Worm (Caenorhabditis elegans) whole organism, late embryonic: ENCODE measurements around the gene gspd-1.

Experiments
- C08G9.2 ChIP-seq: sonication (generic microtip); optimal IDR thresholded peaks from 2 replicates; lab custom pipeline; 2016; ENCODE audit warnings: mild to moderate bottlenecking, missing genetic modification characterization, moderate library complexity, missing compliant biosample characterization
- C38D4.7 ChIP-seq: fragments of 200-800 bp; sonication (Bioruptor generic); optimal IDR thresholded peaks from 2 replicates; lab custom pipeline; 2018; ENCODE audit warnings: mild to moderate bottlenecking, missing genetic modification characterization, moderate library complexity, missing compliant biosample characterization
- K02D7.2 ChIP-seq: sonication (generic microtip); optimal IDR thresholded peaks from 2 replicates; lab custom pipeline; 2017; ENCODE audit warnings: mild to moderate bottlenecking, missing genetic modification characterization, missing compliant biosample characterization
- K09A11.1 ChIP-seq: sonication (generic microtip); optimal IDR thresholded peaks from 2 replicates; lab custom pipeline; 2017; ENCODE audit warnings: antibody characterized with exemption, mild to moderate bottlenecking, missing genetic modification characterization, missing compliant biosample characterization; ENCODE audit not compliant: insufficient read depth
- T23F11.4 ChIP-seq: fragments of 200-800 bp; sonication (Bioruptor generic); optimal IDR thresholded peaks from 2 replicates; lab custom pipeline; 2018; ENCODE audit warnings: mild to moderate bottlenecking, missing genetic modification characterization, missing compliant biosample characterization
- Y22D7AL.16 ChIP-seq: sonication (generic microtip); optimal IDR thresholded peaks from 2 replicates; lab custom pipeline; 2016; ENCODE audit warnings: missing genetic modification characterization, missing compliant biosample characterization
- ahr-1 ChIP-seq: sonication (generic microtip); optimal IDR thresholded peaks from 2 replicates; lab custom pipeline; 2016; ENCODE audit warnings: missing genetic modification characterization, missing compliant biosample characterization
- ceh-14 ChIP-seq: sonication (generic microtip); optimal IDR thresholded peaks from 2 replicates; lab custom pipeline; 2016; ENCODE audit warnings: missing genotype, missing genetic modification characterization, missing compliant biosample characterization
- ceh-18 ChIP-seq: sonication (generic microtip); optimal IDR thresholded peaks from 2 replicates; lab custom pipeline; 2016; ENCODE audit warnings: missing genetic modification characterization, missing compliant biosample characterization
- ceh-24 ChIP-seq: sonication (generic microtip); optimal IDR thresholded peaks from 2 replicates; lab custom pipeline; 2016; ENCODE audit warnings: mild to moderate bottlenecking, missing genetic modification characterization, missing compliant biosample characterization
- ceh-30 ChIP-seq: fragments of 150-350 bp; optimal IDR thresholded peaks from 2 replicates; lab custom pipeline; 2014; ENCODE audit warnings: missing biosample characterization, missing genetic modification characterization
- ceh-34 ChIP-seq: sonication (generic microtip); optimal IDR thresholded peaks from 2 replicates; lab custom pipeline; 2016; ENCODE audit warnings: mild to moderate bottlenecking, missing genetic modification characterization, missing compliant biosample characterization
- ceh-45 ChIP-seq: fragments of 200-800 bp; sonication (Bioruptor generic); IDR thresholded peaks from 2 replicates; pipeline ENCODE4 v1.3.6; 2022; ENCODE audit warnings: missing genetic modification reagents, missing genetic modification characterization, missing compliant biosample characterization
- ceh-48 ChIP-seq: sonication (generic microtip); optimal IDR thresholded peaks from 2 replicates; lab custom pipeline; 2016; ENCODE audit warnings: missing genetic modification characterization, inconsistent platforms, missing compliant biosample characterization
- ceh-9 ChIP-seq: sonication (generic microtip); optimal IDR thresholded peaks from 2 replicates; lab custom pipeline; 2016; ENCODE audit warnings: mild to moderate bottlenecking, missing genetic modification characterization, inconsistent platforms, missing compliant biosample characterization
- che-1 ChIP-seq: sonication (generic microtip); optimal IDR thresholded peaks from 2 replicates; lab custom pipeline; 2016; ENCODE audit warnings: mild to moderate bottlenecking, missing genetic modification characterization, missing compliant biosample characterization
- dmd-4 ChIP-seq: sonication (generic microtip); optimal IDR thresholded peaks from 2 replicates; lab custom pipeline; 2016; ENCODE audit warnings: borderline replicate concordance, missing genetic modification characterization, missing compliant biosample characterization
- dve-1 ChIP-seq: sonication (generic microtip); optimal IDR thresholded peaks from 2 replicates; lab custom pipeline; 2017; ENCODE audit warnings: antibody characterized with exemption, mild to moderate bottlenecking, missing genetic modification characterization, missing compliant biosample characterization
- elt-4 ChIP-seq: sonication (generic microtip); optimal IDR thresholded peaks from 2 replicates; lab custom pipeline; 2016; ENCODE audit warnings: missing genetic modification characterization, missing compliant biosample characterization
- ets-4 ChIP-seq: sonication (generic microtip); optimal IDR thresholded peaks from 2 replicates; lab custom pipeline; 2016; ENCODE audit warnings: missing genetic modification characterization, missing compliant biosample characterization
- eyg-1 ChIP-seq: sonication (generic microtip); optimal IDR thresholded peaks from 2 replicates; lab custom pipeline; 2016; ENCODE audit warnings: missing genotype, missing genetic modification characterization, missing compliant biosample characterization
- fax-1 ChIP-seq: sonication (generic microtip); optimal IDR thresholded peaks from 2 replicates; lab custom pipeline; 2016; ENCODE audit warnings: missing genotype, missing genetic modification characterization, missing compliant biosample characterization
- fkh-10 ChIP-seq: fragments of 150-350 bp; optimal IDR thresholded peaks from 2 replicates; lab custom pipeline; 2014; ENCODE audit warnings: missing biosample characterization, missing genetic modification reagents, missing genetic modification characterization
- fkh-6 ChIP-seq: sonication (generic microtip); optimal IDR thresholded peaks from 2 replicates; lab custom pipeline; 2016; ENCODE audit warnings: missing genetic modification characterization, missing compliant biosample characterization
- hlh-13 ChIP-seq: fragments of 200-800 bp; sonication (Bioruptor generic); optimal IDR thresholded peaks from 2 replicates; lab custom pipeline; 2018; ENCODE audit warnings: mild to moderate bottlenecking, missing genetic modification characterization, missing compliant biosample characterization
- hlh-30 ChIP-seq: sonication (generic microtip); optimal IDR thresholded peaks from 2 replicates; lab custom pipeline; 2017; ENCODE audit warnings: antibody characterized with exemption, missing genetic modification characterization, missing compliant biosample characterization; ENCODE audit not compliant: insufficient read depth
- hlh-6 ChIP-seq: sonication (generic microtip); optimal IDR thresholded peaks from 2 replicates; lab custom pipeline; 2016; ENCODE audit warnings: missing genotype, missing genetic modification characterization, missing compliant biosample characterization
- hlh-8 ChIP-seq: sonication (generic microtip); optimal IDR thresholded peaks from 2 replicates; lab custom pipeline; 2016; ENCODE audit warnings: missing genotype, missing genetic modification characterization, missing compliant biosample characterization
- lim-6 ChIP-seq: sonication (generic microtip); optimal IDR thresholded peaks from 2 replicates; lab custom pipeline; 2016; ENCODE audit warnings: missing genetic modification characterization, missing compliant biosample characterization
- lin-11 ChIP-seq: fragments of 200-800 bp; sonication (Bioruptor generic); optimal IDR thresholded peaks from 2 replicates; lab custom pipeline; 2018; ENCODE audit warnings: mild to moderate bottlenecking, missing genetic modification characterization, missing compliant biosample characterization
- mec-3 ChIP-seq: sonication (generic microtip); optimal IDR thresholded peaks from 2 replicates; lab custom pipeline; 2016; ENCODE audit warnings: borderline replicate concordance, missing genetic modification characterization, missing compliant biosample characterization
- nfya-1 ChIP-seq: sonication (generic microtip); optimal IDR thresholded peaks from 2 replicates; lab custom pipeline; 2017; ENCODE audit warnings: missing genetic modification characterization, mild to moderate bottlenecking, missing compliant biosample characterization, antibody characterized with exemption, moderate library complexity
- nhr-11 ChIP-seq: fragments of 150-350 bp; optimal IDR thresholded peaks from 2 replicates; lab custom pipeline; 2014; ENCODE audit warnings: missing biosample characterization, missing genetic modification characterization
- npax-4 ChIP-seq: sonication (generic microtip); optimal IDR thresholded peaks from 2 replicates; lab custom pipeline; 2016; ENCODE audit warnings: missing genetic modification characterization, missing compliant biosample characterization
- odd-2 ChIP-seq: sonication (generic microtip); optimal IDR thresholded peaks from 2 replicates; lab custom pipeline; 2017; ENCODE audit warnings: antibody characterized with exemption, mild to moderate bottlenecking, missing genetic modification characterization, missing compliant biosample characterization
- pag-3 ChIP-seq: sonication (generic microtip); optimal IDR thresholded peaks from 2 replicates; lab custom pipeline; 2016; ENCODE audit warnings: missing compliant biosample characterization, missing genetic modification characterization, borderline replicate concordance
- pat-9 ChIP-seq: fragments of 200-800 bp; sonication (Bioruptor generic); optimal IDR thresholded peaks from 2 replicates; lab custom pipeline; 2018; ENCODE audit warnings: mild to moderate bottlenecking, missing genetic modification characterization, moderate library complexity, missing compliant biosample characterization
- pax-1 ChIP-seq: fragments of 150-350 bp; optimal IDR thresholded peaks from 2 replicates; lab custom pipeline; 2014; ENCODE audit warnings: missing biosample characterization, missing genetic modification characterization
- pros-1 ChIP-seq: fragments of 150-350 bp; optimal IDR thresholded peaks from 2 replicates; lab custom pipeline; 2014; ENCODE audit warnings: missing biosample characterization, missing genetic modification reagents, missing genetic modification characterization
- rnt-1 ChIP-seq: sonication (generic microtip); optimal IDR thresholded peaks from 2 replicates; lab custom pipeline; 2016; ENCODE audit warnings: missing genetic modification characterization, missing compliant biosample characterization
- sdc-2 ChIP-seq: sonication (generic microtip); optimal IDR thresholded peaks from 2 replicates; lab custom pipeline; 2016; ENCODE audit warnings: missing genotype, missing genetic modification characterization, missing compliant biosample characterization
- sox-4 ChIP-seq: sonication (generic microtip); optimal IDR thresholded peaks from 2 replicates; lab custom pipeline; 2017; ENCODE audit warnings: mild to moderate bottlenecking, missing genetic modification characterization, inconsistent platforms, missing compliant biosample characterization
- syd-9 ChIP-seq: sonication (generic microtip); optimal IDR thresholded peaks from 2 replicates; lab custom pipeline; 2016; ENCODE audit warnings: mild to moderate bottlenecking, missing genetic modification characterization, moderate library complexity, missing compliant biosample characterization
- tbx-7 ChIP-seq: sonication (generic microtip); optimal IDR thresholded peaks from 2 replicates; lab custom pipeline; 2016; ENCODE audit warnings: missing genotype, missing genetic modification characterization, missing compliant biosample characterization
- unc-3 ChIP-seq, 2 experiments: fragments of 200-800 bp in 1 of 2; sonication (Bioruptor generic) in 1 of 2; sonication (generic microtip) in 1 of 2; conservative IDR thresholded peaks in 1 of 2; optimal IDR thresholded peaks in 1 of 2; 2 replicates each; pipeline versions ENCODE4 v1.3.6 to Lab custom; 2016 to 2022; ENCODE audit warnings: missing compliant biosample characterization in 2 of 2, missing genetic modification characterization in 2 of 2, missing genetic modification reagents in 1 of 2
- unc-42 ChIP-seq: sonication (generic microtip); optimal IDR thresholded peaks from 2 replicates; lab custom pipeline; 2016; ENCODE audit warnings: missing genotype, missing genetic modification characterization, missing compliant biosample characterization
- unc-86 ChIP-seq: sonication (generic microtip); optimal IDR thresholded peaks from 2 replicates; lab custom pipeline; 2016; ENCODE audit warnings: missing genetic modification characterization, missing compliant biosample characterization
- zip-5 ChIP-seq: sonication (generic microtip); optimal IDR thresholded peaks from 2 replicates; lab custom pipeline; 2016; ENCODE audit warnings: missing genetic modification characterization, missing compliant biosample characterization
- ztf-16 ChIP-seq: sonication (generic microtip); optimal IDR thresholded peaks from 2 replicates; lab custom pipeline; 2017; ENCODE audit warnings: missing genetic modification characterization, missing compliant biosample characterization

Gene gspd-1

ce11 chrIV:11313880-11314279 is 3.3 kb upstream of the gspd-1 start, which contains the start of gene dnj-2:
TSS of gene dnj-2 (minus strand) at chrIV:11313980.
- TF ChIP-seq hlh-13 (no peak), K09A11.1 (no peak), ceh-30 (tag; lab: Kevin White, UChicago) (no peak), unc-3 (GFP tag; conservative IDR thresholded peaks at IDR 0.05; lab: Robert Waterston, UW) (no peak), unc-3 (tag; optimal IDR thresholded peaks at IDR 0.05; lab: Kevin White, UChicago) (no peak), ets-4 (tag; lab: Kevin White, UChicago) (no peak), nfya-1 (tag; lab: Kevin White, UChicago) (no peak)

ce11 chrIV:11314885-11315284 is 2.3 kb upstream of the gspd-1 start, which contains the start of the genes B0035.3, B0035.22 and pfd-4:
TSS of gene B0035.3 (minus strand) at chrIV:11314998.
TSS of gene B0035.22 (plus strand) at chrIV:11315153.
TSS of gene pfd-4 (plus strand) at chrIV:11315207.
- TF ChIP-seq hlh-30 (tag; lab: Kevin White, UChicago) (no peak), hlh-6 (tag; lab: Kevin White, UChicago) (no peak), rnt-1 (peak; percentile 53), ceh-9 (no peak), dmd-4 (tag; lab: Kevin White, UChicago) (no peak), ceh-18 (tag; lab: Kevin White, UChicago) (no peak), lim-6 (tag; lab: Kevin White, UChicago) (peak; percentile 23), C08G9.2 (tag; lab: Kevin White, UChicago) (peak; percentile 87), K09A11.1 (no peak), odd-2 (tag; lab: Kevin White, UChicago) (no peak), fkh-6 (tag; lab: Kevin White, UChicago) (peak; percentile 34), pros-1 (tag; lab: Kevin White, UChicago) (no peak), T23F11.4 (GFP tag; lab: Kevin White, UChicago) (no peak), Y22D7AL.16 (tag; lab: Kevin White, UChicago) (no peak), C38D4.7 (GFP tag; lab: Kevin White, UChicago) (no peak), lin-11 (tag; lab: Kevin White, UChicago) (no peak), dve-1 (tag; lab: Kevin White, UChicago) (no peak), elt-4 (tag; lab: Kevin White, UChicago) (no peak), sox-4 (no peak), ceh-48 (no peak), che-1 (no peak), ets-4 (tag; lab: Kevin White, UChicago) (peak; percentile 84), nhr-11 (tag; lab: Kevin White, UChicago) (no peak), pat-9 (tag; lab: Kevin White, UChicago) (no peak), ceh-14 (tag; lab: Kevin White, UChicago) (no peak), nfya-1 (tag; lab: Kevin White, UChicago) (no peak), ceh-45 (GFP tag; lab: Robert Waterston, UW) (no peak), ceh-24 (tag; lab: Kevin White, UChicago) (no peak), ceh-34 (no peak), unc-3 (GFP tag; conservative IDR thresholded peaks at IDR 0.05; lab: Robert Waterston, UW) (no peak), unc-3 (tag; optimal IDR thresholded peaks at IDR 0.05; lab: Kevin White, UChicago) (no peak), unc-86 (no peak), unc-42 (tag; lab: Kevin White, UChicago) (peak; percentile 61), ceh-30 (tag; lab: Kevin White, UChicago) (no peak), pax-1 (tag; lab: Kevin White, UChicago) (no peak), mec-3 (no peak), tbx-7 (tag; lab: Kevin White, UChicago) (peak; percentile 79), pag-3 (tag; lab: Kevin White, UChicago) (no peak), zip-5 (tag; lab: Kevin White, UChicago) (peak; percentile 61), ahr-1 (no peak), fax-1 (tag; lab: Kevin White, UChicago) (no peak), hlh-13 (no peak), syd-9 (no peak), fkh-10 (GFP tag; lab: Kevin White, UChicago) (no peak), npax-4 (no peak), sdc-2 (no peak), hlh-8 (peak; percentile 47), K02D7.2 (tag; lab: Kevin White, UChicago) (no peak), eyg-1 (tag; lab: Kevin White, UChicago) (no peak), ztf-16 (no peak)
